Fruit fly (Drosophila melanogaster) whole organism, embryonic: ENCODE results near the gene CG6023.

Experiments
- Aef1 ChIP-seq: fragments of 200-800 bp; sonication (Bioruptor generic); IDR thresholded peaks from 3 replicates; pipeline ENCODE4 v1.3.6; 2022; ENCODE audit warnings: missing biosample characterization, missing genetic modification characterization
- CG1024 ChIP-seq: fragments of 200-800 bp; sonication (Bioruptor generic); IDR thresholded peaks from 2 replicates; pipeline ENCODE4 v1.3.6; 2022; ENCODE audit warnings: missing biosample characterization, missing genetic modification characterization
- CG10565 ChIP-seq: fragments of 200-800 bp; sonication (Bioruptor generic); optimal IDR thresholded peaks from 3 replicates; lab custom pipeline; 2016; ENCODE audit warnings: missing biosample characterization, mild to moderate bottlenecking, missing genetic modification characterization
- CG12236 ChIP-seq: fragments of 200-800 bp; sonication (Bioruptor generic); optimal IDR thresholded peaks from 2 replicates; lab custom pipeline; 2016; ENCODE audit warnings: missing biosample characterization, missing genetic modification characterization
- CG12659 ChIP-seq: fragments of 200-800 bp; sonication (Bioruptor generic); optimal IDR thresholded peaks from 3 replicates; lab custom pipeline; 2017; ENCODE audit warnings: mild to moderate bottlenecking, missing biosample characterization, missing genetic modification reagents, missing genetic modification characterization
- CG14860 ChIP-seq: fragments of 200-800 bp; sonication (Bioruptor generic); IDR thresholded peaks from 3 replicates; pipeline ENCODE4 v1.3.6; 2022; ENCODE audit warnings: missing biosample characterization, missing genetic modification characterization; ENCODE audit not compliant: partially characterized antibody
- CG15269 ChIP-seq: fragments of 200-800 bp; sonication (Bioruptor generic); optimal IDR thresholded peaks from 2 replicates; lab custom pipeline; 2018; ENCODE audit warnings: missing biosample characterization, mild to moderate bottlenecking, missing genetic modification characterization, moderate library complexity
- CG17361 ChIP-seq: fragments of 200-800 bp; sonication (Bioruptor generic); IDR thresholded peaks from 3 replicates; pipeline ENCODE4 v1.3.6; 2022; ENCODE audit warnings: missing biosample characterization, missing genetic modification characterization
- CG17829 ChIP-seq: fragments of 200-800 bp; optimal IDR thresholded peaks from 2 replicates; lab custom pipeline; 2019; ENCODE audit warnings: missing biosample characterization, mild to moderate bottlenecking, missing genetic modification characterization, moderate library complexity
- CG18011 ChIP-seq: fragments of 200-800 bp; sonication (Bioruptor generic); optimal IDR thresholded peaks from 2 replicates; lab custom pipeline; 2017; ENCODE audit warnings: missing biosample characterization, missing genetic modification characterization, mild to moderate bottlenecking, moderate library complexity, missing genotype
- CG3163 ChIP-seq: fragments of 200-800 bp; sonication (Bioruptor generic); optimal IDR thresholded peaks from 3 replicates; lab custom pipeline; 2016; ENCODE audit warnings: missing biosample characterization, missing genetic modification characterization
- CG32772 ChIP-seq: fragments of 200-800 bp; sonication (Bioruptor generic); IDR thresholded peaks from 2 replicates; pipeline ENCODE4 v1.3.6; 2022; ENCODE audit warnings: missing biosample characterization, missing genetic modification characterization
- CG33213 ChIP-seq: fragments of 200-800 bp; sonication (Bioruptor generic); optimal IDR thresholded peaks from 3 replicates; lab custom pipeline; 2016; ENCODE audit warnings: missing biosample characterization, missing genetic modification characterization
- CG3838 ChIP-seq: fragments of 200-800 bp; sonication (Bioruptor generic); optimal IDR thresholded peaks from 3 replicates; lab custom pipeline; 2016; ENCODE audit warnings: missing biosample characterization, missing genetic modification characterization
- CG4424 ChIP-seq: fragments of 200-800 bp; sonication (Bioruptor generic); optimal IDR thresholded peaks from 3 replicates; lab custom pipeline; 2016; ENCODE audit warnings: missing biosample characterization, missing genetic modification characterization
- CG4730 ChIP-seq: fragments of 200-800 bp; sonication (Bioruptor generic); IDR thresholded peaks from 2 replicates; pipeline ENCODE4 v1.3.6; 2022; ENCODE audit warnings: missing biosample characterization, missing genetic modification characterization
- CG4854 ChIP-seq: fragments of 200-800 bp; sonication (Bioruptor generic); optimal IDR thresholded peaks from 2 replicates; lab custom pipeline; 2016; ENCODE audit warnings: missing biosample characterization, missing genetic modification characterization, inconsistent platforms
- CG6683 ChIP-seq: fragments of 200-800 bp; sonication (Bioruptor generic); optimal IDR thresholded peaks from 2 replicates; lab custom pipeline; 2017; ENCODE audit warnings: missing biosample characterization, mild to moderate bottlenecking, missing genetic modification characterization, missing genetic modification reagents
- CG6689 ChIP-seq: fragments of 200-800 bp; sonication (Bioruptor generic); IDR thresholded peaks from 2 replicates; pipeline ENCODE4 v1.3.6; 2022; ENCODE audit warnings: missing biosample characterization, missing genetic modification characterization
- CG7271 ChIP-seq: fragments of 200-800 bp; sonication (Bioruptor generic); optimal IDR thresholded peaks from 2 replicates; lab custom pipeline; 2018; ENCODE audit warnings: missing biosample characterization, mild to moderate bottlenecking, missing genetic modification characterization, moderate library complexity
- CG7745 ChIP-seq: fragments of 200-800 bp; sonication (Bioruptor generic); optimal IDR thresholded peaks from 2 replicates; lab custom pipeline; 2018; ENCODE audit warnings: missing biosample characterization, mild to moderate bottlenecking, missing genetic modification characterization, moderate library complexity
- CG8089 ChIP-seq: fragments of 200-800 bp; sonication (Bioruptor generic); optimal IDR thresholded peaks from 3 replicates; lab custom pipeline; 2016; ENCODE audit warnings: missing biosample characterization, missing genetic modification characterization
- CG8359 ChIP-seq: fragments of 200-800 bp; sonication (Bioruptor generic); optimal IDR thresholded peaks from 2 replicates; lab custom pipeline; 2017; ENCODE audit warnings: missing biosample characterization, mild to moderate bottlenecking, missing genetic modification characterization, borderline replicate concordance
- CG8388 ChIP-seq: fragments of 200-800 bp; sonication (Bioruptor generic); optimal IDR thresholded peaks from 2 replicates; lab custom pipeline; 2019; ENCODE audit warnings: missing biosample characterization, mild to moderate bottlenecking, missing genetic modification characterization, moderate library complexity
- CHES-1-like ChIP-seq: fragments of 200-800 bp; sonication (Bioruptor generic); optimal IDR thresholded peaks from 2 replicates; lab custom pipeline; 2016; ENCODE audit warnings: missing biosample characterization, missing genetic modification characterization
- H15 ChIP-seq: fragments of 200-800 bp; sonication (Bioruptor generic); IDR thresholded peaks from 3 replicates; pipeline ENCODE4 v1.3.6; 2022; ENCODE audit warnings: missing biosample characterization, missing genetic modification characterization
- HLHmδ ChIP-seq: fragments of 200-800 bp; sonication (Bioruptor generic); optimal IDR thresholded peaks from 2 replicates; lab custom pipeline; 2018; ENCODE audit warnings: missing biosample characterization, mild to moderate bottlenecking, missing genetic modification characterization, moderate library complexity
- MTF-1 ChIP-seq: fragments of 200-800 bp; sonication (Bioruptor generic); optimal IDR thresholded peaks from 2 replicates; lab custom pipeline; 2018; ENCODE audit warnings: missing biosample characterization, mild to moderate bottlenecking, missing genetic modification characterization, borderline replicate concordance
- Max ChIP-seq: fragments of 200-800 bp; sonication (Bioruptor generic); optimal IDR thresholded peaks from 2 replicates; lab custom pipeline; 2016; ENCODE audit warnings: missing biosample characterization, mild to moderate bottlenecking, missing genetic modification characterization
- Rx ChIP-seq: fragments of 200-800 bp; sonication (Bioruptor generic); IDR thresholded peaks from 2 replicates; pipeline ENCODE4 v1.3.6; 2022; ENCODE audit warnings: missing biosample characterization, missing genetic modification characterization
- Six4 ChIP-seq: fragments of 200-800 bp; sonication (Bioruptor generic); optimal IDR thresholded peaks from 2 replicates; lab custom pipeline; 2016; ENCODE audit warnings: missing biosample characterization, missing genetic modification characterization
- dpn ChIP-seq, 2 experiments: fragments of 200-800 bp; sonication (Bioruptor generic); optimal IDR thresholded peaks; 3 replicates each; lab custom pipeline; 2016; ENCODE audit warnings: missing biosample characterization in 2 of 2, missing genetic modification characterization in 2 of 2
- fd3F ChIP-seq: fragments of 200-800 bp; sonication (Bioruptor generic); optimal IDR thresholded peaks from 2 replicates; lab custom pipeline; 2018; ENCODE audit warnings: missing biosample characterization, mild to moderate bottlenecking, missing genetic modification characterization, moderate library complexity
- hbn ChIP-seq: fragments of 200-800 bp; sonication (Bioruptor generic); IDR thresholded peaks from 2 replicates; pipeline ENCODE4 v1.3.6; 2022; ENCODE audit warnings: missing biosample characterization, missing genetic modification characterization; ENCODE audit not compliant: partially characterized antibody
- hkb ChIP-seq, 2 experiments: fragments of 200-800 bp in 1 of 2; fragments of >200 bp in 1 of 2; sonication (Bioruptor generic) in 1 of 2; IDR thresholded peaks in 1 of 2; optimal IDR thresholded peaks in 1 of 2; 2 replicates each; pipeline versions ENCODE4 v1.3.6 to Lab custom; 2017 to 2022; ENCODE audit warnings: missing biosample characterization in 1 of 2, missing genetic modification characterization in 1 of 2
- insv ChIP-seq, 2 experiments: fragments of 200-800 bp; sonication (Bioruptor generic); optimal IDR thresholded peaks; 3 replicates each; lab custom pipeline; 2016 to 2018; ENCODE audit warnings: missing biosample characterization in 2 of 2, missing genetic modification characterization in 2 of 2
- lov ChIP-seq, 2 experiments: fragments of 200-800 bp in 1 of 2; fragments of >200 bp in 1 of 2; sonication (Bioruptor generic) in 1 of 2; IDR thresholded peaks in 1 of 2; optimal IDR thresholded peaks in 1 of 2; 2 replicates in 1 of 2; 3 replicates in 1 of 2; pipeline versions ENCODE4 v1.3.6 to Lab custom; 2017 to 2022; ENCODE audit warnings: missing biosample characterization in 1 of 2, missing genetic modification characterization in 1 of 2
- p53 ChIP-seq: fragments of 200-800 bp; sonication (Bioruptor generic); optimal IDR thresholded peaks from 2 replicates; lab custom pipeline; 2016; ENCODE audit warnings: missing biosample characterization, missing genetic modification characterization
- phol ChIP-seq: fragments of 200-800 bp; sonication (Bioruptor generic); optimal IDR thresholded peaks from 3 replicates; lab custom pipeline; 2018; ENCODE audit warnings: missing biosample characterization, mild to moderate bottlenecking, missing genetic modification characterization, moderate library complexity
- pros ChIP-seq: fragments of 200-800 bp; sonication (Bioruptor generic); optimal IDR thresholded peaks from 3 replicates; lab custom pipeline; 2019; ENCODE audit warnings: missing biosample characterization, mild to moderate bottlenecking, missing genetic modification characterization, moderate library complexity
- scrt ChIP-seq: fragments of 200-800 bp; sonication (Bioruptor generic); optimal IDR thresholded peaks from 2 replicates; lab custom pipeline; 2018; ENCODE audit warnings: missing biosample characterization, mild to moderate bottlenecking, missing genetic modification characterization, moderate library complexity
- sim ChIP-seq: fragments of 200-800 bp; sonication (Bioruptor generic); IDR thresholded peaks from 2 replicates; pipeline ENCODE4 v1.3.6; 2022; ENCODE audit warnings: missing biosample characterization, missing genetic modification characterization
- sna ChIP-seq: fragments of 200-800 bp; sonication (Bioruptor generic); IDR thresholded peaks from 2 replicates; pipeline ENCODE4 v1.3.6; 2022; ENCODE audit warnings: missing biosample characterization, missing genetic modification characterization; ENCODE audit not compliant: partially characterized antibody
- sob ChIP-seq: fragments of 200-800 bp; sonication (Bioruptor generic); IDR thresholded peaks from 2 replicates; pipeline ENCODE4 v1.3.6; 2022; ENCODE audit warnings: missing biosample characterization, missing genetic modification characterization
- sqz ChIP-seq: fragments of 200-800 bp; sonication (Bioruptor generic); optimal IDR thresholded peaks from 3 replicates; lab custom pipeline; 2018; ENCODE audit warnings: missing biosample characterization, mild to moderate bottlenecking, missing genetic modification characterization
- toy ChIP-seq: fragments of 200-800 bp; sonication (Bioruptor generic); IDR thresholded peaks from 2 replicates; pipeline ENCODE4 v1.3.6; 2022; ENCODE audit warnings: missing biosample characterization, missing genetic modification characterization
- vnd ChIP-seq: fragments of 200-800 bp; sonication (Bioruptor generic); IDR thresholded peaks from 3 replicates; pipeline ENCODE4 v1.3.6; 2022; ENCODE audit warnings: missing biosample characterization, missing genetic modification characterization; ENCODE audit not compliant: partially characterized antibody

CG6023 gene

dm6 chrX:18367806-18368643 lies 47.0 kb upstream of the CG6023 start (continued):
- TF ChIP-seq dpn (GFP tag; optimal IDR thresholded peaks at IDR 0.05; lab: Kevin White, UChicago), result peak; percentile 65 to 70
- TF ChIP-seq CG17829, result peak; percentile 39
- TF ChIP-seq Max (GFP tag; lab: Kevin White, UChicago), result peak; percentile 19
- peak; percentile 48 for TF ChIP-seq p53
- TF ChIP-seq CG3163 (GFP tag; lab: Kevin White, UChicago), result peak; percentile 48
- TF ChIP-seq insv (GFP tag; optimal IDR thresholded peaks at IDR 0.05; lab: Kevin White, UChicago), result no peak
- peak; percentile 31 for TF ChIP-seq CG8388 (GFP tag; lab: Kevin White, UChicago)
- TF ChIP-seq CG6689 (GFP tag; lab: Robert Waterston, UW), result peak; percentile 46
- TF ChIP-seq sna (GFP tag; lab: Robert Waterston, UW), result no peak
- peak; percentile 67 for TF ChIP-seq CG12659 (GFP tag; lab: Kevin White, UChicago)
- no peak for TF ChIP-seq lov (optimal IDR thresholded peaks at IDR 0.05; lab: Kevin White, UChicago)
- peak; percentile 61; the same call in 1 of the 3 replicates for TF ChIP-seq lov (GFP tag; IDR thresholded peaks at IDR 0.05; lab: Robert Waterston, UW)
- TF ChIP-seq vnd (GFP tag; lab: Robert Waterston, UW), result no peak
- TF ChIP-seq toy, result peak; percentile 62; the same call in 1 of the 2 replicates
- TF ChIP-seq CG32772 (GFP tag; lab: Robert Waterston, UW), result peak; percentile 54
- TF ChIP-seq CG4854 (GFP tag; lab: Kevin White, UChicago), result peak; percentile 22
- TF ChIP-seq CG8359 (GFP tag; lab: Kevin White, UChicago), result peak; percentile 17
- TF ChIP-seq phol (tag; lab: Kevin White, UChicago), result peak; percentile 11
- peak; percentile 25 for TF ChIP-seq CG12236 (GFP tag; lab: Kevin White, UChicago)
- TF ChIP-seq hbn (GFP tag; lab: Robert Waterston, UW), result no peak
- TF ChIP-seq Six4, result no peak
- no peak for TF ChIP-seq CG4424 (GFP tag; lab: Kevin White, UChicago)
- TF ChIP-seq CG18011 (GFP tag; lab: Kevin White, UChicago), result peak; percentile 18
- peak; percentile 76 for TF ChIP-seq CG15269
- TF ChIP-seq Aef1, result peak; percentile 79
- TF ChIP-seq CG6683 (GFP tag; lab: Kevin White, UChicago), result peak; percentile 41
- TF ChIP-seq CG4730, result peak; percentile 70
- no peak for TF ChIP-seq hkb (optimal IDR thresholded peaks at IDR 0.05; lab: Kevin White, UChicago)
- peak; percentile 62 for TF ChIP-seq hkb (GFP tag; IDR thresholded peaks at IDR 0.05; lab: Robert Waterston, UW)
- TF ChIP-seq CG14860, result no peak
- no peak for TF ChIP-seq sqz (GFP tag; lab: Kevin White, UChicago)
- TF ChIP-seq CG3838, result no peak
- peak; percentile 41; the same call in 1 of the 3 replicates for TF ChIP-seq CG17361 (GFP tag; lab: Robert Waterston, UW)
- peak; percentile 50 for TF ChIP-seq Rx
- no peak for TF ChIP-seq CG7745 (tag; lab: Kevin White, UChicago)
- TF ChIP-seq H15 (GFP tag; lab: Robert Waterston, UW), result peak; percentile 71
- TF ChIP-seq CG10565 (GFP tag; lab: Kevin White, UChicago), result no peak
- peak; percentile 43 for TF ChIP-seq CG8089 (GFP tag; lab: Kevin White, UChicago)
- peak; percentile 65 for TF ChIP-seq CG1024 (GFP tag; lab: Robert Waterston, UW)
- peak; percentile 65 for TF ChIP-seq CHES-1-like
- TF ChIP-seq sob (GFP tag; lab: Robert Waterston, UW), result peak; percentile 79
- no peak; the same call in 1 of the 2 replicates for TF ChIP-seq sim (GFP tag; lab: Robert Waterston, UW)
- TF ChIP-seq pros (GFP tag; lab: Kevin White, UChicago), result no peak
- TF ChIP-seq CG7271, result no peak
- no peak for TF ChIP-seq HLHmδ (GFP tag; lab: Kevin White, UChicago)
- peak; percentile 66 for TF ChIP-seq scrt (GFP tag; lab: Kevin White, UChicago)
- peak; percentile 45 for TF ChIP-seq CG33213 (GFP tag; lab: Kevin White, UChicago)
- peak; percentile 37 for TF ChIP-seq MTF-1 (GFP tag; lab: Kevin White, UChicago)
- peak; percentile 43 for TF ChIP-seq fd3F (GFP tag; lab: Kevin White, UChicago)
